Fruit fly (Drosophila melanogaster): ENCODE measurements around the gene RpS21.
A peak's percentile ranks its signal among the peaks of the same experiment; 100 is the strongest.

The RpS21 gene

DNA sequence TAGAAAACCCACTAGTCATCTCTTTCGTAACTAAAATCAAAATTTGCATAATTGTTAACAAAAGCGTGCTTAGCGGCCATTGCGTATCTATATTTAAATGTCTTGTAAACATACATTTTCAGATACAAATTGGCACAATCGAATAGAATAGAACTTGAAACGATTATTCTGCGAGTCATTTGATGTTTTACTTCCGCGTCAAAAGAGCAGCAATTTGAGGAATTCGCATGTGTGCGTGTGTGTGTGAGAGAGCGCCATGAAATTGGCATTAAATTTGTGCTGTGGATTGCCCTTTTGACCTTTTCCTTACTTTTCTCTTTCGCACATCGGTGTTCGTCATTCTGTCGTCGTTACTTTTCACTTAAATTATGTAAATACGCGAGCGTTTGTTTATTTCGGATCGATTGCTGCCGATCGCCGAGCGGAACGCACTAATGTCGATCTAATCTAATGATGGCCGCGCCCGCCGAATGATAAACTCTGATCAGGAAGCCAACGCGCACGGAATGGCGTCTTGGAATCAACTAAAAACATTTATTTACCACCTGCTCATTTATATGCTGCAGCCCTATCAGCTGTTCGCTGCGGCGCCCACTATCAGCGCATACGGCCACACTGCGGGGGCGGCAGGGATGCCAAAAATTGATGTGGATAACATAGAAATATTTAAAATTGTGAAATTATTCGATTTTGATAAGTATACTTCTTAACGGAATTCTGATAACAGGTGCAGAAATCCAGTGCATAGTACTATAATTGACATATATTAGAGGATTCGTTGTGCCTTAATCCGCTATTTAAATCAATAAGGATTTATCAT is 29.0 kb downstream of the RpS21 start (continued):
- TF ChIP-seq CG10565 (GFP tag; optimal IDR thresholded peaks at IDR 0.05) (no peak), CHES-1-like (GFP tag; optimal IDR thresholded peaks at IDR 0.05) (peak; percentile 78), CG14667 (GFP tag; IDR thresholded peaks at IDR 0.05) (no peak), Dref (GFP tag; IDR thresholded peaks at IDR 0.05) (peak; percentile 56), br (optimal IDR thresholded peaks at IDR 0.05) (no peak), tx (GFP tag; optimal IDR thresholded peaks at IDR 0.05) (peak; percentile 0), CG9437 (GFP tag; optimal IDR thresholded peaks at IDR 0.05) (no peak), CG15269 (tag; optimal IDR thresholded peaks at IDR 0.05) (peak; percentile 57), Xrp1 (GFP tag; IDR thresholded peaks at IDR 0.05) (peak; percentile 41; the same call in 1 of the 2 replicates), Ssrp (tag; optimal IDR thresholded peaks at IDR 0.05) (no peak), Elba2 (GFP tag; optimal IDR thresholded peaks at IDR 0.05) (no peak), CG9876 (GFP tag; optimal IDR thresholded peaks at IDR 0.05) (peak; percentile 1), CG4854 (GFP tag; optimal IDR thresholded peaks at IDR 0.05) (no peak), unc-4 (GFP tag; IDR thresholded peaks at IDR 0.05; ENCODE audit: partially characterized antibody) (peak; percentile 16; the same call in 1 of the 2 replicates), Atf-2 (GFP tag; optimal IDR thresholded peaks at IDR 0.05) (no peak), CG12659 (GFP tag; optimal IDR thresholded peaks at IDR 0.05) (peak; percentile 84), CG11504 (tag; optimal IDR thresholded peaks at IDR 0.05) (peak; percentile 41), odd (GFP tag; optimal IDR thresholded peaks at IDR 0.05) (no peak), CG2875 (GFP tag; optimal IDR thresholded peaks at IDR 0.05) (no peak), CG10462 (GFP tag; optimal IDR thresholded peaks at IDR 0.05) (no peak), CG33213 (GFP tag; optimal IDR thresholded peaks at IDR 0.05) (peak; percentile 58), CG32532 (GFP tag; IDR thresholded peaks at IDR 0.05) (peak; percentile 70), CG10209 (GFP tag; optimal IDR thresholded peaks at IDR 0.05) (no peak), rib (GFP tag; IDR thresholded peaks at IDR 0.05) (peak; percentile 76), pros (GFP tag; optimal IDR thresholded peaks at IDR 0.05) (peak; percentile 21), CG11398 (GFP tag; optimal IDR thresholded peaks at IDR 0.05) (no peak), CG8944 (GFP tag; optimal IDR thresholded peaks at IDR 0.05) (no peak), CG8359 (GFP tag; optimal IDR thresholded peaks at IDR 0.05; ENCODE audit: borderline replicate concordance) (no peak), chif (GFP tag; optimal IDR thresholded peaks at IDR 0.05) (no peak), bsh (GFP tag; optimal IDR thresholded peaks at IDR 0.05) (peak in 1 of 2 experiments; percentile 7), CG6791 (GFP tag; IDR thresholded peaks at IDR 0.05; ENCODE audit: partially characterized antibody) (peak; percentile 75), Rfx (GFP tag; IDR thresholded peaks at IDR 0.05) (peak; percentile 79), mirr (GFP tag; optimal IDR thresholded peaks at IDR 0.05) (peak; percentile 60), gem (tag; optimal IDR thresholded peaks at IDR 0.05) (no peak), Fer2 (tag; optimal IDR thresholded peaks at IDR 0.05) (peak; percentile 29), CG14050 (GFP tag; IDR thresholded peaks at IDR 0.05) (peak; percentile 22; the same call in 1 of the 3 replicates), HLH3B (GFP tag; IDR thresholded peaks at IDR 0.05) (0 out of 2 replicates have a peak, but pooled peaks have one; percentile 10), ewg (GFP tag; optimal IDR thresholded peaks at IDR 0.05) (no peak), CG5953 (GFP tag; IDR thresholded peaks at IDR 0.05) (peak; percentile 61; the same call in 1 of the 2 replicates), CG18262 (tag; optimal IDR thresholded peaks at IDR 0.05) (no peak), Atf3 (GFP tag; optimal IDR thresholded peaks at IDR 0.05) (no peak), B-H1 (GFP tag; IDR thresholded peaks at IDR 0.05) (no peak; the same call in 2 of the 3 replicates), otp (GFP tag; IDR thresholded peaks at IDR 0.05) (peak; percentile 61; the same call in 1 of the 3 replicates), CG13894 (tag; optimal IDR thresholded peaks at IDR 0.05) (peak; percentile 84), slou (GFP tag; optimal IDR thresholded peaks at IDR 0.05) (no peak), h (optimal IDR thresholded peaks at IDR 0.05) (no peak), btn (GFP tag; optimal IDR thresholded peaks at IDR 0.05) (no peak), onecut (GFP tag; IDR thresholded peaks at IDR 0.05) (peak; percentile 58), Hand (GFP tag; optimal IDR thresholded peaks at IDR 0.05) (peak; percentile 39)

Data from whole organism, embryonic.